Fruit fly (Drosophila melanogaster): ENCODE measurements around the gene CG42570.

The CG42570 gene

dm6 chr3L:15729306-15730006 lies 11.8 kb downstream of the CG42570 start:
- TF ChIP-seq ttk (optimal IDR thresholded peaks at IDR 0.05), result no peak
- no peak for TF ChIP-seq Myc (optimal IDR thresholded peaks at IDR 0.05)
- TF ChIP-seq h (optimal IDR thresholded peaks at IDR 0.05), result no peak
- no peak for TF ChIP-seq Sin3A (optimal IDR thresholded peaks at IDR 0.05)
- TF ChIP-seq insv (optimal IDR thresholded peaks at IDR 0.05), result no peak
- no peak for TF ChIP-seq psq (optimal IDR thresholded peaks at IDR 0.05)

- TF ChIP-seq ttk (optimal IDR thresholded peaks at IDR 0.05) (no peak), psq (optimal IDR thresholded peaks at IDR 0.05) (no peak), Myc (optimal IDR thresholded peaks at IDR 0.05) (no peak), insv (optimal IDR thresholded peaks at IDR 0.05) (no peak), Sin3A (optimal IDR thresholded peaks at IDR 0.05) (no peak), h (optimal IDR thresholded peaks at IDR 0.05) (no peak)
Observed at dm6 chr3L:15731832-15732506, 14.3 kb downstream of the CG42570 start.

- TF ChIP-seq Myc (optimal IDR thresholded peaks at IDR 0.05) (no peak), insv (optimal IDR thresholded peaks at IDR 0.05) (no peak), h (optimal IDR thresholded peaks at IDR 0.05) (no peak), Sin3A (optimal IDR thresholded peaks at IDR 0.05) (no peak), psq (optimal IDR thresholded peaks at IDR 0.05) (no peak), ttk (optimal IDR thresholded peaks at IDR 0.05) (no peak)
Observed at dm6 chr3L:15740708-15741280, 23.2 kb downstream of the CG42570 start.

- no peak for TF ChIP-seq ttk (optimal IDR thresholded peaks at IDR 0.05)
- TF ChIP-seq Myc (optimal IDR thresholded peaks at IDR 0.05), result no peak
- no peak for TF ChIP-seq psq (optimal IDR thresholded peaks at IDR 0.05)
- TF ChIP-seq insv (optimal IDR thresholded peaks at IDR 0.05), result no peak
- no peak for TF ChIP-seq h (optimal IDR thresholded peaks at IDR 0.05)
- no peak for TF ChIP-seq Sin3A (optimal IDR thresholded peaks at IDR 0.05)
Observed at dm6 chr3L:15741843-15742242, 24.2 kb downstream of the CG42570 start.

- TF ChIP-seq h (optimal IDR thresholded peaks at IDR 0.05), result no peak
- no peak for TF ChIP-seq psq (optimal IDR thresholded peaks at IDR 0.05)
- no peak for TF ChIP-seq Myc (optimal IDR thresholded peaks at IDR 0.05)
- no peak for TF ChIP-seq insv (optimal IDR thresholded peaks at IDR 0.05)
Observed at dm6 chr3L:15746250-15746649, 28.6 kb downstream of the CG42570 start.

dm6 chr3L:15748376-15748955 lies 30.8 kb downstream of the CG42570 start:
- TF ChIP-seq Sin3A (optimal IDR thresholded peaks at IDR 0.05) (no peak), insv (optimal IDR thresholded peaks at IDR 0.05) (no peak), ttk (optimal IDR thresholded peaks at IDR 0.05) (no peak), h (optimal IDR thresholded peaks at IDR 0.05) (no peak), Myc (optimal IDR thresholded peaks at IDR 0.05) (no peak), psq (optimal IDR thresholded peaks at IDR 0.05) (no peak)

dm6 chr3L:15749276-15749675 lies 31.7 kb downstream of the CG42570 start:
- TF ChIP-seq insv (optimal IDR thresholded peaks at IDR 0.05), result no peak
- TF ChIP-seq Sin3A (optimal IDR thresholded peaks at IDR 0.05), result no peak
- TF ChIP-seq Myc (optimal IDR thresholded peaks at IDR 0.05), result no peak
- TF ChIP-seq h (optimal IDR thresholded peaks at IDR 0.05), result no peak
- no peak for TF ChIP-seq psq (optimal IDR thresholded peaks at IDR 0.05)
- no peak for TF ChIP-seq ttk (optimal IDR thresholded peaks at IDR 0.05)

dm6 chr3L:15752786-15753185 lies 35.2 kb downstream of the CG42570 start:
- no peak for TF ChIP-seq psq (optimal IDR thresholded peaks at IDR 0.05)

dm6 chr3L:15755114-15755513 lies 37.5 kb downstream of the CG42570 start:
- no peak for TF ChIP-seq Myc (optimal IDR thresholded peaks at IDR 0.05)
- TF ChIP-seq h (optimal IDR thresholded peaks at IDR 0.05), result no peak
- TF ChIP-seq psq (optimal IDR thresholded peaks at IDR 0.05), result no peak
- TF ChIP-seq insv (optimal IDR thresholded peaks at IDR 0.05), result no peak

- TF ChIP-seq insv (optimal IDR thresholded peaks at IDR 0.05) (no peak), Myc (optimal IDR thresholded peaks at IDR 0.05) (no peak), h (optimal IDR thresholded peaks at IDR 0.05) (no peak), Sin3A (optimal IDR thresholded peaks at IDR 0.05) (no peak), psq (optimal IDR thresholded peaks at IDR 0.05) (no peak), ttk (optimal IDR thresholded peaks at IDR 0.05) (no peak)
Observed at dm6 chr3L:15757851-15758250, 40.2 kb downstream of the CG42570 start.

dm6 chr3L:15758668-15759067 lies 41.0 kb downstream of the CG42570 start:
- TF ChIP-seq ttk (optimal IDR thresholded peaks at IDR 0.05) (no peak), Myc (optimal IDR thresholded peaks at IDR 0.05) (no peak), Sin3A (optimal IDR thresholded peaks at IDR 0.05) (no peak), insv (optimal IDR thresholded peaks at IDR 0.05) (no peak), h (optimal IDR thresholded peaks at IDR 0.05) (no peak), psq (optimal IDR thresholded peaks at IDR 0.05) (no peak)

- TF ChIP-seq ttk (optimal IDR thresholded peaks at IDR 0.05) (no peak), h (optimal IDR thresholded peaks at IDR 0.05) (no peak), Myc (optimal IDR thresholded peaks at IDR 0.05) (no peak), Sin3A (optimal IDR thresholded peaks at IDR 0.05) (no peak), psq (optimal IDR thresholded peaks at IDR 0.05) (no peak), insv (optimal IDR thresholded peaks at IDR 0.05) (no peak)
Observed at dm6 chr3L:15760467-15760866, 42.8 kb downstream of the CG42570 start.

Measured in Kc167 (cell line).